Worm (Caenorhabditis elegans) whole organism, late embryonic: ENCODE data around the gene srbc-34.

ENCODE experiments used
- K02D7.2 ChIP-seq: sonication (generic microtip); optimal IDR thresholded peaks from 2 replicates; lab custom pipeline; 2017; ENCODE audit warnings: mild to moderate bottlenecking, missing genetic modification characterization, missing compliant biosample characterization
- K09A11.1 ChIP-seq: sonication (generic microtip); optimal IDR thresholded peaks from 2 replicates; lab custom pipeline; 2017; ENCODE audit warnings: antibody characterized with exemption, mild to moderate bottlenecking, missing genetic modification characterization, missing compliant biosample characterization; ENCODE audit not compliant: insufficient read depth
- T23F11.4 ChIP-seq: fragments of 200-800 bp; sonication (Bioruptor generic); optimal IDR thresholded peaks from 2 replicates; lab custom pipeline; 2018; ENCODE audit warnings: mild to moderate bottlenecking, missing genetic modification characterization, missing compliant biosample characterization
- Y22D7AL.16 ChIP-seq: sonication (generic microtip); optimal IDR thresholded peaks from 2 replicates; lab custom pipeline; 2016; ENCODE audit warnings: missing genetic modification characterization, missing compliant biosample characterization
- ceh-14 ChIP-seq: sonication (generic microtip); optimal IDR thresholded peaks from 2 replicates; lab custom pipeline; 2016; ENCODE audit warnings: missing genotype, missing genetic modification characterization, missing compliant biosample characterization
- ceh-22 ChIP-seq: sonication (generic microtip); optimal IDR thresholded peaks from 2 replicates; lab custom pipeline; 2017; ENCODE audit warnings: missing biosample characterization, missing genetic modification characterization
- ceh-24 ChIP-seq: sonication (generic microtip); optimal IDR thresholded peaks from 2 replicates; lab custom pipeline; 2016; ENCODE audit warnings: mild to moderate bottlenecking, missing genetic modification characterization, missing compliant biosample characterization
- ceh-30 ChIP-seq: fragments of 150-350 bp; optimal IDR thresholded peaks from 2 replicates; lab custom pipeline; 2014; ENCODE audit warnings: missing biosample characterization, missing genetic modification characterization
- ceh-31 ChIP-seq: sonication (generic microtip); optimal IDR thresholded peaks from 2 replicates; lab custom pipeline; 2016; ENCODE audit warnings: missing genetic modification characterization, missing compliant biosample characterization
- ceh-34 ChIP-seq: sonication (generic microtip); optimal IDR thresholded peaks from 2 replicates; lab custom pipeline; 2016; ENCODE audit warnings: mild to moderate bottlenecking, missing genetic modification characterization, missing compliant biosample characterization
- ceh-45 ChIP-seq: fragments of 200-800 bp; sonication (Bioruptor generic); IDR thresholded peaks from 2 replicates; pipeline ENCODE4 v1.3.6; 2022; ENCODE audit warnings: missing genetic modification reagents, missing genetic modification characterization, missing compliant biosample characterization
- ceh-48 ChIP-seq: sonication (generic microtip); optimal IDR thresholded peaks from 2 replicates; lab custom pipeline; 2016; ENCODE audit warnings: missing genetic modification characterization, inconsistent platforms, missing compliant biosample characterization
- ceh-9 ChIP-seq: sonication (generic microtip); optimal IDR thresholded peaks from 2 replicates; lab custom pipeline; 2016; ENCODE audit warnings: mild to moderate bottlenecking, missing genetic modification characterization, inconsistent platforms, missing compliant biosample characterization
- dmd-4 ChIP-seq: sonication (generic microtip); optimal IDR thresholded peaks from 2 replicates; lab custom pipeline; 2016; ENCODE audit warnings: borderline replicate concordance, missing genetic modification characterization, missing compliant biosample characterization
- elt-4 ChIP-seq: sonication (generic microtip); optimal IDR thresholded peaks from 2 replicates; lab custom pipeline; 2016; ENCODE audit warnings: missing genetic modification characterization, missing compliant biosample characterization
- ets-4 ChIP-seq: sonication (generic microtip); optimal IDR thresholded peaks from 2 replicates; lab custom pipeline; 2016; ENCODE audit warnings: missing genetic modification characterization, missing compliant biosample characterization
- fax-1 ChIP-seq: sonication (generic microtip); optimal IDR thresholded peaks from 2 replicates; lab custom pipeline; 2016; ENCODE audit warnings: missing genotype, missing genetic modification characterization, missing compliant biosample characterization
- gmeb-2 ChIP-seq: sonication (generic microtip); optimal IDR thresholded peaks from 2 replicates; lab custom pipeline; 2016; ENCODE audit warnings: missing genetic modification characterization, inconsistent platforms, missing compliant biosample characterization
- hlh-15 ChIP-seq: sonication (generic microtip); optimal IDR thresholded peaks from 2 replicates; lab custom pipeline; 2016; ENCODE audit warnings: missing genetic modification characterization, missing compliant biosample characterization
- hlh-30 ChIP-seq: sonication (generic microtip); optimal IDR thresholded peaks from 2 replicates; lab custom pipeline; 2017; ENCODE audit warnings: antibody characterized with exemption, missing genetic modification characterization, missing compliant biosample characterization; ENCODE audit not compliant: insufficient read depth
- hlh-8 ChIP-seq: sonication (generic microtip); optimal IDR thresholded peaks from 2 replicates; lab custom pipeline; 2016; ENCODE audit warnings: missing genotype, missing genetic modification characterization, missing compliant biosample characterization
- lim-6 ChIP-seq: sonication (generic microtip); optimal IDR thresholded peaks from 2 replicates; lab custom pipeline; 2016; ENCODE audit warnings: missing genetic modification characterization, missing compliant biosample characterization
- nfya-1 ChIP-seq: sonication (generic microtip); optimal IDR thresholded peaks from 2 replicates; lab custom pipeline; 2017; ENCODE audit warnings: missing genetic modification characterization, mild to moderate bottlenecking, missing compliant biosample characterization, antibody characterized with exemption, moderate library complexity
- nhr-11 ChIP-seq: fragments of 150-350 bp; optimal IDR thresholded peaks from 2 replicates; lab custom pipeline; 2014; ENCODE audit warnings: missing biosample characterization, missing genetic modification characterization
- nhr-232 ChIP-seq: sonication (generic microtip); optimal IDR thresholded peaks from 2 replicates; lab custom pipeline; 2016; ENCODE audit warnings: missing genetic modification characterization, missing compliant biosample characterization
- npax-4 ChIP-seq: sonication (generic microtip); optimal IDR thresholded peaks from 2 replicates; lab custom pipeline; 2016; ENCODE audit warnings: missing genetic modification characterization, missing compliant biosample characterization
- pag-3 ChIP-seq: sonication (generic microtip); optimal IDR thresholded peaks from 2 replicates; lab custom pipeline; 2016; ENCODE audit warnings: missing compliant biosample characterization, missing genetic modification characterization, borderline replicate concordance
- pha-2 ChIP-seq: sonication (generic microtip); optimal IDR thresholded peaks from 2 replicates; lab custom pipeline; 2017; ENCODE audit warnings: mild to moderate bottlenecking, missing genetic modification characterization, missing compliant biosample characterization
- pha-4 ChIP-seq: fragments of 150-350 bp; optimal IDR thresholded peaks from 2 replicates; lab custom pipeline; 2018; ENCODE audit warnings: missing biosample characterization, missing genetic modification reagents, missing genetic modification characterization
- pqm-1 ChIP-seq: sonication (generic microtip); optimal IDR thresholded peaks from 2 replicates; lab custom pipeline; 2016; ENCODE audit warnings: missing genetic modification characterization, missing compliant biosample characterization
- sdc-2 ChIP-seq: sonication (generic microtip); optimal IDR thresholded peaks from 2 replicates; lab custom pipeline; 2016; ENCODE audit warnings: missing genotype, missing genetic modification characterization, missing compliant biosample characterization
- sox-2 ChIP-seq: fragments of 200-800 bp; sonication (Bioruptor generic); IDR thresholded peaks from 2 replicates; pipeline ENCODE4 v1.3.6; 2022; ENCODE audit warnings: missing genetic modification reagents, missing genetic modification characterization, missing compliant biosample characterization
- syd-9 ChIP-seq: sonication (generic microtip); optimal IDR thresholded peaks from 2 replicates; lab custom pipeline; 2016; ENCODE audit warnings: mild to moderate bottlenecking, missing genetic modification characterization, moderate library complexity, missing compliant biosample characterization
- tbx-2 ChIP-seq: sonication (generic microtip); optimal IDR thresholded peaks from 2 replicates; lab custom pipeline; 2016; ENCODE audit warnings: missing genetic modification characterization, missing compliant biosample characterization
- unc-3 ChIP-seq, 2 experiments: fragments of 200-800 bp in 1 of 2; sonication (Bioruptor generic) in 1 of 2; sonication (generic microtip) in 1 of 2; conservative IDR thresholded peaks in 1 of 2; optimal IDR thresholded peaks in 1 of 2; 2 replicates each; pipeline versions ENCODE4 v1.3.6 to Lab custom; 2016 to 2022; ENCODE audit warnings: missing compliant biosample characterization in 2 of 2, missing genetic modification characterization in 2 of 2, missing genetic modification reagents in 1 of 2
- unc-42 ChIP-seq: sonication (generic microtip); optimal IDR thresholded peaks from 2 replicates; lab custom pipeline; 2016; ENCODE audit warnings: missing genotype, missing genetic modification characterization, missing compliant biosample characterization

Gene srbc-34

DNA sequence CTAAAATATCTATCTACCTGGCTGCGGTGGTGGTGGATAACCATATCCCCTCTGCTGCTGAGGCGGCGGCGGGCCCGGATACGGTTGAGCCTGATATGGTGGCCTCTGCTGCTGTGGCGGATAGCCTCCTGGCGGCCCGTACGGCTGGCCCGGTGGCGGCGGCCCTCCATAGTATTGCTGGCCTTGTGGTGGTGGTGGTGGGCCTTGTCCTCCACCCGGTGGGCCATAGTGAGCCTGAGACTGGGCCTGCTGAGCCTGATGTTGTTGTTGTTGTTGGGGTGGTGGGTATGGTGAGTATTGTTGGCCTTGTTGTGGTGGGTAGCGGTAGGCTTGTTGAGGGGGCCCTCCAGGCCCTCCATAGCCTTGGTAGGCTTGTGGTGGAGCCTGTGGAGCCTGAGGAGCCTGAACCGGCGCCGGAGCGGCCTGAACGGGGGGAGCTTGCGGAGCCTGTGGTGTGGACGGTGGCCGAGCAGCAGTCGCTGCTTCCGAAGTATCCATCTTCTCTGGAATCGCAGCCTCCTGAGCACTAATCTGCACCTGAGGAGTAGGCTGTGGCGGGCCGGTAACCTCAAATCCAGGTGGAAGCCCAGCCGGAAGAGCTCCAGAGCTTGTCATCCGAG is 35.2 kb downstream of the srbc-34 start:
- TF ChIP-seq ceh-31 (tag; lab: Kevin White, UChicago) (peak; percentile 5), nhr-232 (no peak), Y22D7AL.16 (tag; lab: Kevin White, UChicago) (no peak), unc-3 (GFP tag; conservative IDR thresholded peaks at IDR 0.05; lab: Robert Waterston, UW) (no peak), unc-3 (tag; optimal IDR thresholded peaks at IDR 0.05; lab: Kevin White, UChicago) (no peak), dmd-4 (no peak), syd-9 (tag; lab: Kevin White, UChicago) (peak; percentile 12), ceh-30 (no peak), gmeb-2 (no peak), ets-4 (tag; lab: Kevin White, UChicago) (no peak), pha-2 (no peak), ceh-24 (no peak), nhr-11 (tag; lab: Kevin White, UChicago) (no peak), ceh-22 (tag; lab: Kevin White, UChicago) (no peak), sox-2 (no peak), pag-3 (tag; lab: Kevin White, UChicago) (peak; percentile 42), pqm-1 (tag; lab: Kevin White, UChicago) (no peak), T23F11.4 (GFP tag; lab: Kevin White, UChicago) (peak; percentile 11), hlh-15 (no peak), ceh-34 (tag; lab: Kevin White, UChicago) (no peak), ceh-45 (GFP tag; lab: Robert Waterston, UW) (no peak), ceh-9 (no peak), lim-6 (no peak), hlh-30 (tag; lab: Kevin White, UChicago) (no peak), elt-4 (tag; lab: Kevin White, UChicago) (no peak), npax-4 (no peak)

DNA sequence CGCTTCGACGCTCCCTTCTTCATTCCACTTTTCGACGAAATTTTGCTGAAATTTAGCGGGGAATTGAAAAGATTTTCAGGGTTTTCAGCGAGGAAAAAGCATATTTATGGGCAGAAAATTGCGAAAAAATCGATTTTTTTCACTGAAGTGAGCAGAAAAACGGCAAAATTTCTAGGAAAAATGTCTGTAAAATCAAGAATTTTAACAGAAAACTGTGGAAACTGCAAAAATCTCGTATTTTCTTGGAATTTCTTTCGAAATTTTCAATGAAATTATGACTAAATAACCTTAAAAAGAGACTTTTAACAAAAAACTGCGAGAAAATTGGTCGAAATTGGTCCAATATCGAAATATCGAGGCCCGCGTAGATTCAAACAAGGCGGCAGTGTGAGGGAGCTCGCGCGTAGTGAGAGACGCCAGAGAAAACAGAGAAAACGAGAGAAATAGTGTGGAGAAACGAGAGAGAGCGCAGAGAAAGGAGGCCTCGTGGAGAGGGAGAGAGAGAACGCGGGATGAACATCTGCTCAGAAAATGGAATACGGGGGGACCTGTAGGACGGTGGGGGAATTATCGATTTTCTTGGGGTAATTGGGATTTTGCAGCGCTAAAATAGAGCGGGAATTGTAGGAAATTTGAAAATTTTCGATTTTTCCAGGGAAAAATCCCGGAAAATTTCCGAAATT is 43.5 kb downstream of the srbc-34 start, which contains the start of gene swsn-1:
Gene swsn-1 (minus strand): TSS at position 51 of the 683 bp plus-strand sequence.
- TF ChIP-seq hlh-15, result no peak
- peak; percentile 72 for TF ChIP-seq hlh-30 (tag; lab: Kevin White, UChicago)
- TF ChIP-seq K02D7.2 (tag; lab: Kevin White, UChicago), result no peak
- no peak for TF ChIP-seq pha-4
- TF ChIP-seq ets-4 (tag; lab: Kevin White, UChicago), result peak; percentile 13
- peak; percentile 59 for TF ChIP-seq ceh-48 (tag; lab: Kevin White, UChicago)
- peak; percentile 78 for TF ChIP-seq ceh-31 (tag; lab: Kevin White, UChicago)
- TF ChIP-seq hlh-8 (tag; lab: Kevin White, UChicago), result peak; percentile 24
- peak; percentile 13 for TF ChIP-seq sdc-2 (tag; lab: Kevin White, UChicago)
- TF ChIP-seq ceh-14 (tag; lab: Kevin White, UChicago), result peak; percentile 19
- no peak for TF ChIP-seq ceh-30
- TF ChIP-seq tbx-2 (tag; lab: Kevin White, UChicago), result peak; percentile 43
- no peak for TF ChIP-seq ceh-24
- no peak for TF ChIP-seq K09A11.1 (tag; lab: Kevin White, UChicago)
- peak; percentile 33 for TF ChIP-seq unc-42
- no peak for TF ChIP-seq fax-1 (tag; lab: Kevin White, UChicago)
- peak; percentile 34 for TF ChIP-seq nfya-1 (tag; lab: Kevin White, UChicago)
- peak; percentile 41 for TF ChIP-seq ceh-34 (tag; lab: Kevin White, UChicago)
